Fruit fly (Drosophila melanogaster) whole organism, embryonic: ENCODE measurements around the gene CG11342.

Experiments
- Antp ChIP-seq: fragments of 200-800 bp; sonication (Bioruptor generic); optimal IDR thresholded peaks from 3 replicates; lab custom pipeline; 2016; ENCODE audit warnings: missing biosample characterization, missing genetic modification characterization
- Atf-2 ChIP-seq: fragments of 200-800 bp; sonication (Bioruptor generic); optimal IDR thresholded peaks from 2 replicates; lab custom pipeline; 2016; ENCODE audit warnings: missing biosample characterization, missing genetic modification characterization
- Atf3 ChIP-seq: fragments of 200-800 bp; sonication (Bioruptor generic); optimal IDR thresholded peaks from 3 replicates; lab custom pipeline; 2016; ENCODE audit warnings: missing biosample characterization, missing genetic modification characterization
- B-H1 ChIP-seq: fragments of 200-800 bp; sonication (Bioruptor generic); IDR thresholded peaks from 3 replicates; pipeline ENCODE4 v1.3.6; 2022; ENCODE audit warnings: missing biosample characterization, missing genetic modification characterization
- BtbVII ChIP-seq: fragments of 200-800 bp; sonication (Bioruptor generic); optimal IDR thresholded peaks from 3 replicates; lab custom pipeline; 2017; ENCODE audit warnings: missing biosample characterization, mild to moderate bottlenecking, missing genetic modification characterization
- CG10321 ChIP-seq: fragments of 200-800 bp; sonication (Bioruptor generic); IDR thresholded peaks from 2 replicates; pipeline ENCODE4 v1.3.6; 2022; ENCODE audit warnings: missing biosample characterization, missing genetic modification characterization
- CG10979 ChIP-seq: fragments of 200-800 bp; sonication (Bioruptor generic); optimal IDR thresholded peaks from 2 replicates; lab custom pipeline; 2018; ENCODE audit warnings: missing biosample characterization, mild to moderate bottlenecking, missing genetic modification characterization, moderate library complexity
- CG11456 ChIP-seq: fragments of 200-800 bp; sonication (Bioruptor generic); IDR thresholded peaks from 3 replicates; pipeline ENCODE4 v1.3.6; 2022; ENCODE audit warnings: missing biosample characterization, missing genetic modification characterization
- CG11723 ChIP-seq: fragments of 200-800 bp; sonication (Bioruptor generic); optimal IDR thresholded peaks from 2 replicates; lab custom pipeline; 2017; ENCODE audit warnings: missing biosample characterization, mild to moderate bottlenecking, missing genetic modification characterization
- CG13894 ChIP-seq: fragments of 200-800 bp; sonication (Bioruptor generic); optimal IDR thresholded peaks from 3 replicates; lab custom pipeline; 2018; ENCODE audit warnings: missing biosample characterization, mild to moderate bottlenecking, missing genetic modification characterization, moderate library complexity
- CG1647 ChIP-seq: fragments of 200-800 bp; sonication (Bioruptor generic); optimal IDR thresholded peaks from 3 replicates; lab custom pipeline; 2016; ENCODE audit warnings: missing biosample characterization, missing genetic modification characterization
- CG17385 ChIP-seq: fragments of 200-800 bp; sonication (Bioruptor generic); optimal IDR thresholded peaks from 3 replicates; lab custom pipeline; 2018; ENCODE audit warnings: missing biosample characterization, mild to moderate bottlenecking, missing genetic modification characterization
- CG17568 ChIP-seq: fragments of 200-800 bp; sonication (Bioruptor generic); optimal IDR thresholded peaks from 2 replicates; lab custom pipeline; 2018; ENCODE audit warnings: missing biosample characterization, mild to moderate bottlenecking, missing genetic modification characterization, moderate library complexity
- CG1832 ChIP-seq: fragments of 200-800 bp; sonication (Bioruptor generic); optimal IDR thresholded peaks from 2 replicates; lab custom pipeline; 2017; ENCODE audit warnings: missing biosample characterization, mild to moderate bottlenecking, missing genetic modification characterization, inconsistent platforms
- CG2129 ChIP-seq: fragments of 200-800 bp; sonication (Bioruptor generic); IDR thresholded peaks from 2 replicates; pipeline ENCODE4 v1.3.6; 2022; ENCODE audit warnings: missing biosample characterization, missing genetic modification characterization; ENCODE audit not compliant: partially characterized antibody
- CG2678 ChIP-seq: fragments of 200-800 bp; sonication (Bioruptor generic); optimal IDR thresholded peaks from 3 replicates; lab custom pipeline; 2019; ENCODE audit warnings: missing biosample characterization, mild to moderate bottlenecking, missing genetic modification characterization, moderate library complexity
- CG32772 ChIP-seq: fragments of 200-800 bp; sonication (Bioruptor generic); IDR thresholded peaks from 2 replicates; pipeline ENCODE4 v1.3.6; 2022; ENCODE audit warnings: missing biosample characterization, missing genetic modification characterization
- CG33213 ChIP-seq: fragments of 200-800 bp; sonication (Bioruptor generic); optimal IDR thresholded peaks from 3 replicates; lab custom pipeline; 2016; ENCODE audit warnings: missing biosample characterization, missing genetic modification characterization
- CG8388 ChIP-seq: fragments of 200-800 bp; sonication (Bioruptor generic); optimal IDR thresholded peaks from 2 replicates; lab custom pipeline; 2019; ENCODE audit warnings: missing biosample characterization, mild to moderate bottlenecking, missing genetic modification characterization, moderate library complexity
- CG8924 ChIP-seq: fragments of 200-800 bp; optimal IDR thresholded peaks from 3 replicates; lab custom pipeline; 2019; ENCODE audit warnings: missing biosample characterization, mild to moderate bottlenecking, missing genetic modification characterization, moderate library complexity
- Dbx ChIP-seq: fragments of 200-800 bp; sonication (Bioruptor generic); IDR thresholded peaks from 3 replicates; pipeline ENCODE4 v1.3.6; 2022; ENCODE audit warnings: missing biosample characterization, missing genetic modification characterization
- Dip2 ChIP-seq: fragments of 200-800 bp; sonication (Bioruptor generic); IDR thresholded peaks from 2 replicates; pipeline ENCODE4 v1.3.6; 2022; ENCODE audit warnings: missing biosample characterization, missing genetic modification characterization
- Drgx ChIP-seq: fragments of 200-800 bp; sonication (Bioruptor generic); IDR thresholded peaks from 2 replicates; pipeline ENCODE4 v1.3.6; 2022; ENCODE audit warnings: missing biosample characterization, missing genetic modification characterization
- ERR ChIP-seq: fragments of 200-800 bp; sonication (Bioruptor generic); optimal IDR thresholded peaks from 2 replicates; lab custom pipeline; 2016; ENCODE audit warnings: missing biosample characterization, missing genetic modification characterization
- Hey ChIP-seq: fragments of 200-800 bp; sonication (Bioruptor generic); optimal IDR thresholded peaks from 3 replicates; lab custom pipeline; 2018; ENCODE audit warnings: missing biosample characterization, mild to moderate bottlenecking, missing genetic modification characterization
- Hr3 ChIP-seq: fragments of 200-800 bp; sonication (Bioruptor generic); optimal IDR thresholded peaks from 3 replicates; lab custom pipeline; 2016; ENCODE audit warnings: missing biosample characterization, missing genetic modification characterization
- Kr ChIP-seq: fragments of 200-800 bp; sonication (Bioruptor generic); optimal IDR thresholded peaks from 2 replicates; lab custom pipeline; 2017; ENCODE audit warnings: missing biosample characterization, mild to moderate bottlenecking, missing genetic modification characterization
- Med ChIP-seq: fragments of 200-800 bp; sonication (Bioruptor generic); peaks from one replicate; lab custom pipeline; 2016; ENCODE audit warnings: missing biosample characterization, missing genetic modification characterization, mild to moderate bottlenecking, inconsistent platforms, moderate library complexity
- Sry-β ChIP-seq: fragments of 200-800 bp; sonication (Bioruptor generic); optimal IDR thresholded peaks from 2 replicates; lab custom pipeline; 2018; ENCODE audit warnings: missing biosample characterization, mild to moderate bottlenecking, missing genetic modification characterization, moderate library complexity
- Stat92E ChIP-seq, 3 experiments: fragments of >200 bp in 2 of 3; fragments of 200-800 bp in 1 of 3; sonication (Bioruptor generic) in 1 of 3; optimal IDR thresholded peaks; 2 replicates each; lab custom pipeline; 2017 to 2019; ENCODE audit warnings: missing biosample characterization in 3 of 3, missing genetic modification characterization in 3 of 3, mild to moderate bottlenecking in 1 of 3, moderate library complexity in 1 of 3
- Tbp ChIP-seq: fragments of >200 bp; optimal IDR thresholded peaks from 2 replicates; lab custom pipeline; 2018; ENCODE audit warnings: missing biosample characterization, missing genetic modification characterization
- Trl ChIP-seq, 3 experiments: fragments of >200 bp in 2 of 3; fragments of 200-800 bp in 1 of 3; sonication (Bioruptor generic) in 1 of 3; optimal IDR thresholded peaks; 2 replicates in 1 of 3; 3 replicates in 2 of 3; lab custom pipeline; 2016 to 2017; ENCODE audit warnings: missing biosample characterization in 1 of 3, missing genetic modification characterization in 1 of 3
- Xrp1 ChIP-seq: fragments of 200-800 bp; sonication (Bioruptor generic); IDR thresholded peaks from 2 replicates; pipeline ENCODE4 v1.3.6; 2022; ENCODE audit warnings: missing biosample characterization, missing genetic modification characterization
- ara ChIP-seq: fragments of 200-800 bp; sonication (Bioruptor generic); IDR thresholded peaks from 2 replicates; pipeline ENCODE4 v1.3.6; 2022; ENCODE audit warnings: missing biosample characterization, missing genetic modification characterization
- bigmax ChIP-seq: fragments of 200-800 bp; sonication (Bioruptor generic); optimal IDR thresholded peaks from 2 replicates; lab custom pipeline; 2018; ENCODE audit warnings: missing biosample characterization, mild to moderate bottlenecking, missing genetic modification characterization
- da ChIP-seq: fragments of 200-800 bp; sonication (Bioruptor generic); optimal IDR thresholded peaks from 2 replicates; lab custom pipeline; 2016; ENCODE audit warnings: missing biosample characterization, missing genetic modification characterization
- dm ChIP-seq: fragments of 200-800 bp; sonication (Bioruptor generic); optimal IDR thresholded peaks from 3 replicates; lab custom pipeline; 2016; ENCODE audit warnings: missing biosample characterization, missing genetic modification characterization
- emc ChIP-seq: fragments of 200-800 bp; sonication (Bioruptor generic); optimal IDR thresholded peaks from 2 replicates; lab custom pipeline; 2016; ENCODE audit warnings: missing biosample characterization, missing genetic modification characterization
- fru ChIP-seq: fragments of >200 bp; optimal IDR thresholded peaks from 2 replicates; lab custom pipeline; 2017
- gce ChIP-seq: fragments of 200-800 bp; sonication (Bioruptor generic); IDR thresholded peaks from 3 replicates; pipeline ENCODE4 v1.3.6; 2022; ENCODE audit warnings: missing biosample characterization, missing genetic modification characterization
- gem ChIP-seq: fragments of 200-800 bp; sonication (Bioruptor generic); optimal IDR thresholded peaks from 2 replicates; lab custom pipeline; 2019; ENCODE audit warnings: missing biosample characterization, mild to moderate bottlenecking, missing genetic modification characterization, moderate library complexity
- nerfin-1 ChIP-seq: fragments of 200-800 bp; sonication (Bioruptor generic); optimal IDR thresholded peaks from 3 replicates; lab custom pipeline; 2019; ENCODE audit warnings: missing biosample characterization, mild to moderate bottlenecking, missing genetic modification characterization, moderate library complexity
- pfk ChIP-seq: fragments of 200-800 bp; sonication (Bioruptor generic); optimal IDR thresholded peaks from 2 replicates; lab custom pipeline; 2018; ENCODE audit warnings: missing biosample characterization, mild to moderate bottlenecking, missing genetic modification characterization, moderate library complexity
- pzg ChIP-seq: fragments of 200-800 bp; sonication (Bioruptor generic); optimal IDR thresholded peaks from 3 replicates; lab custom pipeline; 2018; ENCODE audit warnings: missing biosample characterization, mild to moderate bottlenecking, missing genetic modification characterization, moderate library complexity
- rib ChIP-seq: fragments of 200-800 bp; sonication (Bioruptor generic); IDR thresholded peaks from 2 replicates; pipeline ENCODE4 v1.3.6; 2022; ENCODE audit warnings: missing biosample characterization, missing genetic modification characterization
- seq ChIP-seq: fragments of 200-800 bp; sonication (Bioruptor generic); IDR thresholded peaks from 2 replicates; pipeline ENCODE4 v1.3.6; 2022; ENCODE audit warnings: missing biosample characterization, missing genetic modification characterization
- shn ChIP-seq: fragments of 200-800 bp; sonication (Bioruptor generic); optimal IDR thresholded peaks from 3 replicates; lab custom pipeline; 2016; ENCODE audit warnings: missing biosample characterization, missing genetic modification characterization
- slp2 ChIP-seq: fragments of 200-800 bp; sonication (Bioruptor generic); optimal IDR thresholded peaks from 2 replicates; lab custom pipeline; 2016; ENCODE audit warnings: missing biosample characterization, missing genetic modification characterization
- sug ChIP-seq: fragments of 200-800 bp; optimal IDR thresholded peaks from 2 replicates; lab custom pipeline; 2019; ENCODE audit warnings: missing biosample characterization, mild to moderate bottlenecking, missing genetic modification characterization, moderate library complexity
- twi ChIP-seq: fragments of 200-800 bp; optimal IDR thresholded peaks from 2 replicates; lab custom pipeline; 2019; ENCODE audit warnings: missing biosample characterization, mild to moderate bottlenecking, missing genetic modification characterization, moderate library complexity
- wek ChIP-seq: fragments of 200-800 bp; sonication (Bioruptor generic); optimal IDR thresholded peaks from 3 replicates; lab custom pipeline; 2018; ENCODE audit warnings: missing biosample characterization, mild to moderate bottlenecking, missing genetic modification characterization, moderate library complexity
- zfh1 ChIP-seq: fragments of 200-800 bp; sonication (Bioruptor generic); IDR thresholded peaks from 3 replicates; pipeline ENCODE4 v1.3.6; 2022; ENCODE audit warnings: missing biosample characterization, missing genetic modification characterization

CG11342 gene

dm6 chr3L:4367339-4367738, at the start of gene CG11342 (continued):
- TF ChIP-seq Med (GFP tag; lab: Kevin White, UChicago) (peak; percentile 86), Trl (optimal IDR thresholded peaks at IDR 0.05; lab: Kevin White, UChicago) (no peak), Trl (GFP tag; optimal IDR thresholded peaks at IDR 0.05; lab: Kevin White, UChicago) (no peak), CG33213 (no peak), gem (tag; lab: Kevin White, UChicago) (no peak), Kr (GFP tag; lab: Kevin White, UChicago) (no peak), ara (GFP tag; lab: Robert Waterston, UW) (no peak), rib (GFP tag; lab: Robert Waterston, UW) (no peak), bigmax (GFP tag; lab: Kevin White, UChicago) (no peak), Stat92E (GFP tag; optimal IDR thresholded peaks at IDR 0.05; lab: Kevin White, UChicago) (no peak), ERR (GFP tag; lab: Kevin White, UChicago) (no peak), fru (no peak), gce (GFP tag; lab: Robert Waterston, UW) (no peak), Sry-β (GFP tag; lab: Kevin White, UChicago) (no peak), B-H1 (GFP tag; lab: Robert Waterston, UW) (no peak), da (GFP tag; lab: Kevin White, UChicago) (no peak), pfk (GFP tag; lab: Kevin White, UChicago) (no peak), Dip2 (GFP tag; lab: Robert Waterston, UW) (no peak), CG10321 (no peak), twi (no peak), emc (no peak), CG13894 (tag; lab: Kevin White, UChicago) (no peak), Atf3 (GFP tag; lab: Kevin White, UChicago) (no peak), Drgx (no peak), Atf-2 (GFP tag; lab: Kevin White, UChicago) (no peak), CG2678 (tag; lab: Kevin White, UChicago) (no peak), sug (tag; lab: Kevin White, UChicago) (no peak), CG8924 (no peak), slp2 (GFP tag; lab: Kevin White, UChicago) (no peak), pzg (GFP tag; lab: Kevin White, UChicago) (peak; percentile 42), Dbx (no peak), CG17568 (GFP tag; lab: Kevin White, UChicago) (no peak), wek (GFP tag; lab: Kevin White, UChicago) (no peak), CG17385 (GFP tag; lab: Kevin White, UChicago) (no peak), Xrp1 (GFP tag; lab: Robert Waterston, UW) (no peak), Tbp (no peak), CG8388 (GFP tag; lab: Kevin White, UChicago) (no peak), CG1832 (no peak), BtbVII (GFP tag; lab: Kevin White, UChicago) (no peak), Antp (GFP tag; lab: Kevin White, UChicago) (no peak), CG2129 (peak; percentile 66; the same call in 1 of the 2 replicates), CG32772 (GFP tag; lab: Robert Waterston, UW) (no peak), CG1647 (GFP tag; lab: Kevin White, UChicago) (no peak), nerfin-1 (tag; lab: Kevin White, UChicago) (no peak), seq (GFP tag; lab: Robert Waterston, UW) (no peak), CG11723 (no peak), Hey (tag; lab: Kevin White, UChicago) (no peak), CG11456 (GFP tag; lab: Robert Waterston, UW) (no peak), CG10979 (tag; lab: Kevin White, UChicago) (no peak), zfh1 (no peak), dm (GFP tag; lab: Kevin White, UChicago) (peak; percentile 47), Hr3 (GFP tag; lab: Kevin White, UChicago) (no peak), shn (GFP tag; lab: Kevin White, UChicago) (no peak)
